Fruit fly (Drosophila melanogaster) whole organism, embryonic: ENCODE results near the gene CG13239.

Source experiments
- BtbVII ChIP-seq: fragments of 200-800 bp; sonication (Bioruptor generic); optimal IDR thresholded peaks from 3 replicates; lab custom pipeline; 2017; ENCODE audit warnings: missing biosample characterization, mild to moderate bottlenecking, missing genetic modification characterization
- CG1024 ChIP-seq: fragments of 200-800 bp; sonication (Bioruptor generic); IDR thresholded peaks from 2 replicates; pipeline ENCODE4 v1.3.6; 2022; ENCODE audit warnings: missing biosample characterization, missing genetic modification characterization
- CG11093 ChIP-seq: fragments of 200-800 bp; sonication (Bioruptor generic); IDR thresholded peaks from 3 replicates; pipeline ENCODE4 v1.3.6; 2022; ENCODE audit warnings: missing biosample characterization, missing genetic modification characterization
- CG12391 ChIP-seq: fragments of 200-800 bp; sonication (Bioruptor generic); optimal IDR thresholded peaks from 3 replicates; lab custom pipeline; 2018; ENCODE audit warnings: missing biosample characterization, mild to moderate bottlenecking, missing genetic modification characterization, moderate library complexity
- CG13296 ChIP-seq: fragments of 200-800 bp; sonication (Bioruptor generic); optimal IDR thresholded peaks from 3 replicates; lab custom pipeline; 2018; ENCODE audit warnings: missing biosample characterization, mild to moderate bottlenecking, missing genetic modification characterization
- CG15073 ChIP-seq: fragments of 200-800 bp; sonication (Bioruptor generic); optimal IDR thresholded peaks from 2 replicates; lab custom pipeline; 2016; ENCODE audit warnings: missing biosample characterization, missing genetic modification characterization
- CG15269 ChIP-seq: fragments of 200-800 bp; sonication (Bioruptor generic); optimal IDR thresholded peaks from 2 replicates; lab custom pipeline; 2018; ENCODE audit warnings: missing biosample characterization, mild to moderate bottlenecking, missing genetic modification characterization, moderate library complexity
- CG15696 ChIP-seq: fragments of 200-800 bp; sonication (Bioruptor generic); optimal IDR thresholded peaks from 2 replicates; lab custom pipeline; 2019; ENCODE audit warnings: missing biosample characterization, mild to moderate bottlenecking, missing genetic modification characterization, moderate library complexity
- CG16815 ChIP-seq: fragments of 200-800 bp; sonication (Bioruptor generic); optimal IDR thresholded peaks from 3 replicates; lab custom pipeline; 2017; ENCODE audit warnings: missing biosample characterization, mild to moderate bottlenecking, missing genetic modification characterization
- CG1832 ChIP-seq: fragments of 200-800 bp; sonication (Bioruptor generic); optimal IDR thresholded peaks from 2 replicates; lab custom pipeline; 2017; ENCODE audit warnings: missing biosample characterization, mild to moderate bottlenecking, missing genetic modification characterization, inconsistent platforms
- CG2678 ChIP-seq: fragments of 200-800 bp; sonication (Bioruptor generic); optimal IDR thresholded peaks from 3 replicates; lab custom pipeline; 2019; ENCODE audit warnings: missing biosample characterization, mild to moderate bottlenecking, missing genetic modification characterization, moderate library complexity
- CG3838 ChIP-seq: fragments of 200-800 bp; sonication (Bioruptor generic); optimal IDR thresholded peaks from 3 replicates; lab custom pipeline; 2016; ENCODE audit warnings: missing biosample characterization, missing genetic modification characterization
- CG4854 ChIP-seq: fragments of 200-800 bp; sonication (Bioruptor generic); optimal IDR thresholded peaks from 2 replicates; lab custom pipeline; 2016; ENCODE audit warnings: missing biosample characterization, missing genetic modification characterization, inconsistent platforms
- CG6254 ChIP-seq: fragments of 200-800 bp; sonication (Bioruptor generic); optimal IDR thresholded peaks from 3 replicates; lab custom pipeline; 2017; ENCODE audit warnings: mild to moderate bottlenecking, missing biosample characterization, missing genetic modification reagents, missing genetic modification characterization
- CG6791 ChIP-seq: fragments of 200-800 bp; sonication (Bioruptor generic); IDR thresholded peaks from 3 replicates; pipeline ENCODE4 v1.3.6; 2022; ENCODE audit warnings: missing biosample characterization, missing genetic modification characterization; ENCODE audit not compliant: partially characterized antibody
- CG8281 ChIP-seq: fragments of 200-800 bp; sonication (Bioruptor generic); optimal IDR thresholded peaks from 2 replicates; lab custom pipeline; 2018; ENCODE audit warnings: missing biosample characterization, mild to moderate bottlenecking, missing genetic modification characterization, moderate library complexity
- CG8290 ChIP-seq, 3 experiments: fragments of 200-800 bp; sonication (Bioruptor generic); optimal IDR thresholded peaks; 2 replicates each; lab custom pipeline; 2016 to 2019; ENCODE audit warnings: missing biosample characterization in 3 of 3, missing genetic modification characterization in 3 of 3, mild to moderate bottlenecking in 2 of 3, moderate library complexity in 1 of 3
- CG8765 ChIP-seq: fragments of 200-800 bp; sonication (Bioruptor generic); IDR thresholded peaks from 2 replicates; pipeline ENCODE4 v1.3.6; 2022; ENCODE audit warnings: missing biosample characterization, missing genetic modification characterization
- Chrac-16 ChIP-seq: fragments of 200-800 bp; sonication (Bioruptor generic); optimal IDR thresholded peaks from 3 replicates; lab custom pipeline; 2016; ENCODE audit warnings: missing biosample characterization, missing genetic modification characterization
- D ChIP-seq, 2 experiments: fragments of 200-800 bp in 1 of 2; fragments of >200 bp in 1 of 2; sonication (Bioruptor generic) in 1 of 2; optimal IDR thresholded peaks; 2 replicates in 1 of 2; 3 replicates in 1 of 2; lab custom pipeline; 2017; ENCODE audit warnings: mild to moderate bottlenecking in 1 of 2, missing biosample characterization in 1 of 2, missing genetic modification characterization in 1 of 2, missing genetic modification reagents in 1 of 2
- Dad ChIP-seq: fragments of 200-800 bp; sonication (Bioruptor generic); optimal IDR thresholded peaks from 3 replicates; lab custom pipeline; 2016; ENCODE audit warnings: missing biosample characterization, missing genetic modification characterization
- Deaf1 ChIP-seq: fragments of 200-800 bp; optimal IDR thresholded peaks from 3 replicates; lab custom pipeline; 2019; ENCODE audit warnings: missing biosample characterization, mild to moderate bottlenecking, missing genetic modification characterization, moderate library complexity
- Fer1 ChIP-seq: fragments of 200-800 bp; sonication (Bioruptor generic); optimal IDR thresholded peaks from 2 replicates; lab custom pipeline; 2017; ENCODE audit warnings: missing biosample characterization, mild to moderate bottlenecking, missing genetic modification characterization
- Optix ChIP-seq: fragments of 200-800 bp; sonication (Bioruptor generic); IDR thresholded peaks from 3 replicates; pipeline ENCODE4 v1.3.6; 2022; ENCODE audit warnings: missing biosample characterization, missing genetic modification characterization
- Pdp1 ChIP-seq, 2 experiments: fragments of 200-800 bp; sonication (Bioruptor generic); optimal IDR thresholded peaks; 3 replicates each; lab custom pipeline; 2016; ENCODE audit warnings: missing biosample characterization in 2 of 2, missing genetic modification characterization in 2 of 2, mild to moderate bottlenecking in 1 of 2, moderate library complexity in 1 of 2
- Rx ChIP-seq: fragments of 200-800 bp; sonication (Bioruptor generic); IDR thresholded peaks from 2 replicates; pipeline ENCODE4 v1.3.6; 2022; ENCODE audit warnings: missing biosample characterization, missing genetic modification characterization
- bcd ChIP-seq: fragments of 200-800 bp; sonication (Bioruptor generic); optimal IDR thresholded peaks from 2 replicates; lab custom pipeline; 2017; ENCODE audit warnings: missing biosample characterization, mild to moderate bottlenecking, missing genetic modification characterization
- en ChIP-seq: fragments of 200-800 bp; sonication (Bioruptor generic); optimal IDR thresholded peaks from 2 replicates; lab custom pipeline; 2016; ENCODE audit warnings: missing biosample characterization, missing genetic modification characterization
- esg ChIP-seq: fragments of 200-800 bp; sonication (Bioruptor generic); conservative IDR thresholded peaks from 2 replicates; pipeline ENCODE4 v1.3.6; 2022; ENCODE audit warnings: missing biosample characterization, missing genetic modification characterization
- fd3F ChIP-seq: fragments of 200-800 bp; sonication (Bioruptor generic); optimal IDR thresholded peaks from 2 replicates; lab custom pipeline; 2018; ENCODE audit warnings: missing biosample characterization, mild to moderate bottlenecking, missing genetic modification characterization, moderate library complexity
- grn ChIP-seq: fragments of 200-800 bp; sonication (Bioruptor generic); optimal IDR thresholded peaks from 3 replicates; lab custom pipeline; 2017; ENCODE audit warnings: missing biosample characterization, missing genetic modification characterization
- lbe ChIP-seq: fragments of 200-800 bp; sonication (Bioruptor generic); optimal IDR thresholded peaks from 2 replicates; lab custom pipeline; 2016; ENCODE audit warnings: missing biosample characterization, mild to moderate bottlenecking, missing genetic modification characterization
- lmd ChIP-seq: fragments of 200-800 bp; sonication (Bioruptor generic); IDR thresholded peaks from 2 replicates; pipeline ENCODE4 v1.3.6; 2022; ENCODE audit warnings: missing biosample characterization, missing genetic modification characterization
- nom ChIP-seq: fragments of 200-800 bp; sonication (Bioruptor generic); optimal IDR thresholded peaks from 2 replicates; lab custom pipeline; 2017; ENCODE audit warnings: missing biosample characterization, missing genetic modification characterization, mild to moderate bottlenecking, moderate library complexity, missing genetic modification reagents
- peb ChIP-seq: fragments of 200-800 bp; sonication (Bioruptor generic); IDR thresholded peaks from 2 replicates; pipeline ENCODE4 v1.3.6; 2022; ENCODE audit warnings: missing biosample characterization, missing genetic modification characterization
- prd ChIP-seq, 3 experiments: fragments of >200 bp in 2 of 3; fragments of 200-800 bp in 1 of 3; sonication (Bioruptor generic) in 1 of 3; optimal IDR thresholded peaks in 2 of 3; IDR thresholded peaks in 1 of 3; 2 replicates in 2 of 3; 3 replicates in 1 of 3; pipeline versions ENCODE4 v1.3.6 to Lab custom; 2017 to 2022; ENCODE audit warnings: missing biosample characterization in 1 of 3, missing genetic modification characterization in 1 of 3
- scrt ChIP-seq: fragments of 200-800 bp; sonication (Bioruptor generic); optimal IDR thresholded peaks from 2 replicates; lab custom pipeline; 2018; ENCODE audit warnings: missing biosample characterization, mild to moderate bottlenecking, missing genetic modification characterization, moderate library complexity
- sd ChIP-seq: fragments of 200-800 bp; sonication (Bioruptor generic); optimal IDR thresholded peaks from 3 replicates; lab custom pipeline; 2018; ENCODE audit warnings: missing biosample characterization, mild to moderate bottlenecking, missing genetic modification characterization, moderate library complexity
- so ChIP-seq: fragments of 200-800 bp; sonication (Bioruptor generic); IDR thresholded peaks from 3 replicates; pipeline ENCODE4 v1.3.6; 2022; ENCODE audit warnings: missing biosample characterization, missing genetic modification characterization
- sr ChIP-seq: fragments of 200-800 bp; sonication (Bioruptor generic); IDR thresholded peaks from 3 replicates; pipeline ENCODE4 v1.3.6; 2022; ENCODE audit warnings: missing biosample characterization, missing genetic modification characterization
- ttk ChIP-seq: fragments of 200-800 bp; sonication (Bioruptor generic); IDR thresholded peaks from 2 replicates; pipeline ENCODE4 v2.1.2; 2022; ENCODE audit warnings: missing biosample characterization, missing genetic modification characterization
- usp ChIP-seq: fragments of >200 bp; optimal IDR thresholded peaks from 2 replicates; lab custom pipeline; 2017; ENCODE audit warnings: missing biosample characterization, missing genetic modification characterization
- wor ChIP-seq: fragments of 200-800 bp; sonication (Bioruptor generic); IDR thresholded peaks from 2 replicates; pipeline ENCODE4 v1.3.6; 2022; ENCODE audit warnings: missing biosample characterization, missing genetic modification characterization

The CG13239 gene

dm6 chr3L:22837651-22838614, 22.7 kb upstream of the CG13239 start (continued):
- TF ChIP-seq Deaf1 (tag; lab: Kevin White, UChicago) (peak; percentile 71), Chrac-16 (GFP tag; lab: Kevin White, UChicago) (no peak), BtbVII (GFP tag; lab: Kevin White, UChicago) (peak; percentile 49), sd (tag; lab: Kevin White, UChicago) (peak; percentile 6), esg (GFP tag; lab: Robert Waterston, UW) (no peak), sr (GFP tag; lab: Robert Waterston, UW) (peak; percentile 10; the same call in 1 of the 3 replicates), CG13296 (GFP tag; lab: Kevin White, UChicago) (no peak), CG15696 (tag; lab: Kevin White, UChicago) (no peak), CG6791 (GFP tag; lab: Robert Waterston, UW) (0 out of 3 replicates have a peak, but pooled peaks have one; percentile 34)

dm6 chr3L:22839243-22839642, 21.3 kb upstream of the CG13239 start:
- TF ChIP-seq CG1832 (GFP tag; lab: Kevin White, UChicago) (peak; percentile 46), Pdp1 (GFP tag; optimal IDR thresholded peaks at IDR 0.05; lab: Kevin White, UChicago) (peak in 1 of 2 experiments; percentile 48), bcd (GFP tag; lab: Kevin White, UChicago) (no peak), CG12391 (tag; lab: Kevin White, UChicago) (no peak)

- TF ChIP-seq CG6254 (GFP tag; lab: Kevin White, UChicago) (peak; percentile 29), usp (GFP tag; lab: Kevin White, UChicago) (no peak), so (no peak), CG1024 (GFP tag; lab: Robert Waterston, UW) (no peak), CG11093 (GFP tag; lab: Robert Waterston, UW) (no peak), CG2678 (tag; lab: Kevin White, UChicago) (no peak), CG8290 (GFP tag; optimal IDR thresholded peaks at IDR 0.05; lab: Kevin White, UChicago) (no peak), CG8290 (tag; optimal IDR thresholded peaks at IDR 0.05; lab: Kevin White, UChicago) (no peak), CG4854 (GFP tag; lab: Kevin White, UChicago) (no peak), Optix (GFP tag; lab: Robert Waterston, UW) (no peak), lbe (GFP tag; lab: Kevin White, UChicago) (peak; percentile 45), wor (no peak), lmd (no peak), CG15073 (GFP tag; lab: Kevin White, UChicago) (no peak), CG8281 (tag; lab: Kevin White, UChicago) (no peak), ttk (GFP tag; lab: Robert Waterston, UW) (0 out of 2 replicates have a peak, but pooled peaks have one; percentile 21), peb (GFP tag; lab: Robert Waterston, UW) (no peak), scrt (GFP tag; lab: Kevin White, UChicago) (peak; percentile 45), prd (optimal IDR thresholded peaks at IDR 0.05; lab: Kevin White, UChicago) (no peak), prd (GFP tag; IDR thresholded peaks at IDR 0.05; lab: Robert Waterston, UW) (no peak), nom (GFP tag; lab: Kevin White, UChicago) (peak; percentile 86), Fer1 (GFP tag; lab: Kevin White, UChicago) (no peak), fd3F (GFP tag; lab: Kevin White, UChicago) (no peak), CG3838 (GFP tag; lab: Kevin White, UChicago) (no peak), CG16815 (GFP tag; lab: Kevin White, UChicago) (no peak), en (no peak), Dad (GFP tag; lab: Kevin White, UChicago) (no peak), CG8765 (GFP tag; lab: Robert Waterston, UW) (no peak), D (optimal IDR thresholded peaks at IDR 0.05; lab: Kevin White, UChicago) (no peak), D (GFP tag; optimal IDR thresholded peaks at IDR 0.05; lab: Kevin White, UChicago) (no peak), grn (no peak), CG15269 (tag; lab: Kevin White, UChicago) (no peak), Rx (no peak), sr (GFP tag; lab: Robert Waterston, UW) (0 out of 3 replicates have a peak, but pooled peaks have one; percentile 26)
Observed at dm6 chr3L:22839726-22840228, 20.8 kb upstream of the CG13239 start.
